Worm (Caenorhabditis elegans): ENCODE measurements around the gene F31A3.5.

ce11 chrX:17513507-17514113 is 49.8 kb downstream of the F31A3.5 start, which contains the start of gene nhr-1:
- TF ChIP-seq ztf-23 (GFP tag; IDR thresholded peaks at IDR 0.05) (no peak), flt-1 (GFP tag; IDR thresholded peaks at IDR 0.05) (no peak), med-1 (GFP tag; optimal IDR thresholded peaks at IDR 0.05; ENCODE audit: insufficient read depth) (no peak)

Measured in whole organism, midembryonic.